Fruit fly (Drosophila melanogaster) whole organism, wandering third instar larva: ENCODE results near the gene CG15773.

Experiments
- Abd-B ChIP-seq: fragments of >200 bp; optimal IDR thresholded peaks from 2 replicates; lab custom pipeline; 2017; ENCODE audit warnings: missing biosample characterization, missing genetic modification characterization
- CG32264 ChIP-seq: fragments of 200-800 bp; sonication (Bioruptor generic); optimal IDR thresholded peaks from 2 replicates; lab custom pipeline; 2016; ENCODE audit warnings: missing biosample characterization, missing genetic modification characterization
- CG9705 ChIP-seq: fragments of 200-800 bp; sonication (Bioruptor generic); optimal IDR thresholded peaks from 2 replicates; lab custom pipeline; 2018; ENCODE audit warnings: missing biosample characterization, mild to moderate bottlenecking, missing genetic modification characterization
- CrebA ChIP-seq: fragments of 200-800 bp; sonication (Bioruptor generic); optimal IDR thresholded peaks from 2 replicates; lab custom pipeline; 2016; ENCODE audit warnings: missing biosample characterization, mild to moderate bottlenecking, missing genetic modification characterization, borderline replicate concordance
- Dfd ChIP-seq: fragments of >200 bp; optimal IDR thresholded peaks from 2 replicates; lab custom pipeline; 2017; ENCODE audit warnings: missing biosample characterization, missing genetic modification characterization
- Dif ChIP-seq: fragments of 200-275, 200-300 bp; sonication (Bioruptor generic); optimal IDR thresholded peaks from 2 replicates; lab custom pipeline; 2018; ENCODE audit warnings: missing biosample characterization, missing genetic modification characterization; ENCODE audit not compliant: partially characterized antibody
- GATAd ChIP-seq: sonication (Bioruptor generic); optimal IDR thresholded peaks from 2 replicates; lab custom pipeline; 2016; ENCODE audit warnings: missing biosample characterization, missing genetic modification characterization
- HLH106 ChIP-seq: fragments of 200-800 bp; optimal IDR thresholded peaks from 3 replicates; lab custom pipeline; 2019; ENCODE audit warnings: missing biosample characterization, mild to moderate bottlenecking, missing genetic modification characterization, moderate library complexity
- Hnf4 ChIP-seq: fragments of 200-800 bp; sonication (Bioruptor generic); optimal IDR thresholded peaks from 2 replicates; lab custom pipeline; 2016; ENCODE audit warnings: missing biosample characterization, mild to moderate bottlenecking, missing genetic modification characterization
- Hr78 ChIP-seq: fragments of >200 bp; optimal IDR thresholded peaks from 2 replicates; lab custom pipeline; 2017; ENCODE audit warnings: missing biosample characterization, missing genetic modification characterization
- Hr83 ChIP-seq: fragments of 200-300 bp; sonication (Bioruptor generic); optimal IDR thresholded peaks from 2 replicates; lab custom pipeline; 2016; ENCODE audit warnings: missing biosample characterization, mild to moderate bottlenecking, missing genetic modification characterization, moderate library complexity; ENCODE audit not compliant: poor library complexity, severe bottlenecking
- Jra ChIP-seq: sonication (Bioruptor generic); optimal IDR thresholded peaks from 2 replicates; lab custom pipeline; 2016; ENCODE audit warnings: missing biosample characterization, missing genetic modification characterization
- Mio ChIP-seq: sonication (Bioruptor generic); optimal IDR thresholded peaks from 2 replicates; lab custom pipeline; 2016; ENCODE audit warnings: missing biosample characterization, missing genetic modification characterization
- Myc ChIP-seq: fragments of >200 bp; optimal IDR thresholded peaks from 2 replicates; lab custom pipeline; 2017
- N ChIP-seq: fragments of >200 bp; optimal IDR thresholded peaks from 2 replicates; lab custom pipeline; 2018; ENCODE audit warnings: missing biosample characterization, missing external identifiers, missing genetic modification characterization
- OdsH ChIP-seq: fragments of 200-800 bp; sonication (Bioruptor generic); optimal IDR thresholded peaks from 2 replicates; lab custom pipeline; 2016; ENCODE audit warnings: missing biosample characterization, mild to moderate bottlenecking, missing genetic modification characterization
- Rel ChIP-seq, 2 experiments: fragments of 200-800 bp; sonication (Bioruptor generic) in 1 of 2; optimal IDR thresholded peaks; 2 replicates in 1 of 2; 3 replicates in 1 of 2; lab custom pipeline; 2016 to 2019; ENCODE audit warnings: mild to moderate bottlenecking in 2 of 2, missing biosample characterization in 2 of 2, missing genetic modification characterization in 2 of 2, moderate library complexity in 1 of 2
- Sp1 ChIP-seq: fragments of 200-800 bp; sonication (Bioruptor generic); optimal IDR thresholded peaks from 3 replicates; lab custom pipeline; 2019; ENCODE audit warnings: missing biosample characterization, mild to moderate bottlenecking, missing genetic modification characterization, moderate library complexity
- Vsx2 ChIP-seq: fragments of 200-300, 225-300 bp; sonication (Bioruptor generic); optimal IDR thresholded peaks from 2 replicates; lab custom pipeline; 2018; ENCODE audit warnings: missing biosample characterization, missing genetic modification characterization; ENCODE audit not compliant: partially characterized antibody
- br ChIP-seq: fragments of 200-800 bp; sonication (Bioruptor generic); optimal IDR thresholded peaks from 2 replicates; lab custom pipeline; 2016; ENCODE audit warnings: missing biosample characterization, missing genetic modification characterization
- brk ChIP-seq: fragments of 200-800 bp; sonication (Bioruptor generic); optimal IDR thresholded peaks from 2 replicates; lab custom pipeline; 2016; ENCODE audit warnings: missing biosample characterization, mild to moderate bottlenecking, missing genetic modification characterization
- dl ChIP-seq, 2 experiments: fragments of 175-275, 200-275 bp in 1 of 2; fragments of 200-275 bp in 1 of 2; sonication (Bioruptor generic); optimal IDR thresholded peaks; lab custom pipeline; 2018; ENCODE audit warnings: mild to moderate bottlenecking in 2 of 2, missing biosample characterization in 2 of 2, missing genetic modification characterization in 2 of 2, moderate library complexity in 2 of 2; ENCODE audit not compliant: partially characterized antibody in 2 of 2, insufficient read depth in 1 of 2
- dmrt93B ChIP-seq: fragments of 200-800 bp; sonication (Bioruptor generic); optimal IDR thresholded peaks from 2 replicates; lab custom pipeline; 2018; ENCODE audit warnings: missing biosample characterization, mild to moderate bottlenecking, missing genetic modification characterization
- dsf ChIP-seq: sonication (Bioruptor generic); optimal IDR thresholded peaks from 2 replicates; lab custom pipeline; 2016; ENCODE audit warnings: missing biosample characterization, missing genetic modification characterization, borderline replicate concordance
- ey ChIP-seq: fragments of 200-800 bp; sonication (Bioruptor generic); optimal IDR thresholded peaks from 2 replicates; lab custom pipeline; 2016; ENCODE audit warnings: missing biosample characterization, missing genetic modification characterization
- foxo ChIP-seq, 2 experiments: fragments of 200-800 bp; sonication (Bioruptor generic); optimal IDR thresholded peaks; 2 replicates in 1 of 2; 3 replicates in 1 of 2; lab custom pipeline; 2016 to 2017; ENCODE audit warnings: missing biosample characterization in 2 of 2, missing genetic modification characterization in 2 of 2
- fru ChIP-seq: fragments of 200-800 bp; sonication (Bioruptor generic); optimal IDR thresholded peaks from 3 replicates; lab custom pipeline; 2016; ENCODE audit warnings: missing biosample characterization, mild to moderate bottlenecking, missing genetic modification characterization
- h ChIP-seq: fragments of 200-800 bp; sonication (Bioruptor generic); optimal IDR thresholded peaks from 3 replicates; lab custom pipeline; 2016; ENCODE audit warnings: missing biosample characterization, mild to moderate bottlenecking, missing genetic modification characterization
- jim ChIP-seq: fragments of 175-275, 200-325 bp; sonication (Bioruptor generic); optimal IDR thresholded peaks from 2 replicates; lab custom pipeline; 2016; ENCODE audit warnings: missing biosample characterization, mild to moderate bottlenecking, missing genetic modification characterization
- lola ChIP-seq: fragments of >200 bp; optimal IDR thresholded peaks from 2 replicates; lab custom pipeline; 2017; ENCODE audit warnings: missing biosample characterization, missing genetic modification characterization
- pan ChIP-seq: fragments of >200 bp; optimal IDR thresholded peaks from 2 replicates; lab custom pipeline; 2017
- psq ChIP-seq: fragments of 200-800 bp; sonication (Bioruptor generic); optimal IDR thresholded peaks from 3 replicates; lab custom pipeline; 2017; ENCODE audit warnings: missing biosample characterization, mild to moderate bottlenecking, missing genetic modification characterization, moderate library complexity
- rgr ChIP-seq: fragments of 200-800 bp; sonication (Bioruptor generic); optimal IDR thresholded peaks from 3 replicates; lab custom pipeline; 2016; ENCODE audit warnings: missing biosample characterization, mild to moderate bottlenecking, missing genetic modification characterization
- sage ChIP-seq: fragments of 200-800 bp; sonication (Bioruptor generic); optimal IDR thresholded peaks from 2 replicates; lab custom pipeline; 2016; ENCODE audit warnings: missing biosample characterization, mild to moderate bottlenecking, missing genetic modification characterization
- sv ChIP-seq: fragments of 200-800 bp; sonication (Bioruptor generic); optimal IDR thresholded peaks from 3 replicates; lab custom pipeline; 2016; ENCODE audit warnings: missing biosample characterization, missing genetic modification characterization
- tai ChIP-seq: sonication (Bioruptor generic); optimal IDR thresholded peaks from 2 replicates; lab custom pipeline; 2016; ENCODE audit warnings: missing biosample characterization, missing genetic modification characterization
- usp ChIP-seq: fragments of >200 bp; optimal IDR thresholded peaks from 2 replicates; lab custom pipeline; 2017; ENCODE audit warnings: missing biosample characterization, missing genetic modification characterization
- woc ChIP-seq: sonication (Bioruptor generic); optimal IDR thresholded peaks from 2 replicates; lab custom pipeline; 2016; ENCODE audit warnings: missing biosample characterization, mild to moderate bottlenecking, missing genetic modification characterization

Gene CG15773

dm6 chrX:5752838-5753237 is 20.3 kb downstream of the CG15773 start:
- TF ChIP-seq br (no peak), Dfd (GFP tag; lab: Kevin White, UChicago) (peak; percentile 96)
- TF ChIP-seq, all 38 proteins: peak for 1

DNA sequence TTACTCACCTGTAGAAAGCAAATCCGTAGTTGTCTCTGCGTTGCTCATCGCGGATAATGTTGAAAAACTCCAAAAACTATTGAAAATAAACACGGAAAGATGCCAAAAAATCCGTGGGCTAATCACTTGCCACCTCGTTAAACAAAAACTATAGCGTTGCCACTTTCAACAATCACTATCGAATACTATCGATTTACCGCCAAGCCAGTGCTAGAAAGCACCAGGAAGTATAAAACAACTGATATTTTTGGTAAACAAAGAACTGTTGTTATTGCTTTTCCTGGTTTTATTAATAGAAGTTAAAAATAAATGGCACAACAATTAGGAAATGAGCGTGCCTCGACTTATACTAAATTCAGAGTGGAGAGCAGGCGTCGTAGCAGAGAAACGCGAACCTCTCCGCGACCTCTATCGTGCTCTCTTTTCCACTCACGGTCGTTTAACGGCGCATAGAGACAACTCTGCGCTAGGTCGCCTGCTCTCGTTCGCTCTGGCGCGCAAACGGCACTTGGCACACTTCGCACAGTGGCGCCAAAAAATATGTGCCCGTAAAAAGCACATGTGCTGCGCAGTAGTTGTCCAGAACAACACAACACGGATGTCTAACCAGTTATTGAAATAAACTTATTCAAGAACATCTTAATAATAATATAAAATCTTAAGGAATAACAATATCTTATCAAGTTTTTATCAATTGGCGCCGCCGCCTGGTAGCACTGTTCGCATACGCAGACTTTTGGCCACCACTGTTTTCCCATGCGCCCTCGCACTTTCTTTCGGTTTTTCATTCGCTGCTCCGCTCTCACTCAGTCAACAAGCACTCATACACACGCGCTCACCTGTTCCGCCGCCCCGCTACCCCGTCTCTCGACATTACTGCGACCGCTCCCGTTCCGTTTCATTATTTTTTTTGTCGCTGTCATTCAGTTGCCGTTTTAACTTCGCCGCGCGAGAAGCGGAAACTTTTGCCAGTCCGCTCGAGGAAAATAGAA is 22.6 kb downstream of the CG15773 start, which contains the start of the genes lin-52 and CG15771:
Gene lin-52 (minus strand): TSS at position 122 of the 992 bp plus-strand sequence.
Gene CG15771 (plus strand): TSS at position 738 of the 992 bp plus-strand sequence.
- TF ChIP-seq GATAd (peak; percentile 58), CG32264 (GFP tag; lab: Kevin White, UChicago) (peak; percentile 59), N (GFP tag; lab: Kevin White, UChicago) (no peak), lola (GFP tag; lab: Kevin White, UChicago) (no peak), rgr (peak; percentile 93), h (GFP tag; lab: Kevin White, UChicago) (peak; percentile 99), dsf (peak; percentile 37), dmrt93B (GFP tag; lab: Kevin White, UChicago) (peak; percentile 96), Jra (GFP tag; lab: Kevin White, UChicago) (peak; percentile 81), Myc (peak; percentile 48), fru (GFP tag; lab: Kevin White, UChicago) (peak; percentile 99), Dfd (GFP tag; lab: Kevin White, UChicago) (no peak), Sp1 (GFP tag; lab: Kevin White, UChicago) (peak; percentile 97), jim (GFP tag; lab: Kevin White, UChicago) (peak; percentile 91), usp (GFP tag; lab: Kevin White, UChicago) (no peak), sv (GFP tag; lab: Kevin White, UChicago) (peak; percentile 89), Abd-B (GFP tag; lab: Kevin White, UChicago) (no peak), ey (peak; percentile 93), psq (peak; percentile 96), Rel (GFP tag; optimal IDR thresholded peaks at IDR 0.05; lab: Kevin White, UChicago) (peak; percentile 95), Rel (tag; optimal IDR thresholded peaks at IDR 0.05; lab: Kevin White, UChicago) (peak; percentile 85), br (peak; percentile 91), sage (peak; percentile 90), CrebA (GFP tag; lab: Kevin White, UChicago) (no peak), Hnf4 (GFP tag; lab: Kevin White, UChicago) (peak; percentile 77), woc (GFP tag; lab: Kevin White, UChicago) (peak; percentile 92), foxo (GFP tag; optimal IDR thresholded peaks at IDR 0.05; lab: Kevin White, UChicago) (peak in 1 of 2 experiments; percentile 96), CG9705 (GFP tag; lab: Kevin White, UChicago) (peak; percentile 95), tai (GFP tag; lab: Kevin White, UChicago) (no peak), dl (GFP tag; optimal IDR thresholded peaks at IDR 0.05; lab: Kevin White, UChicago; ENCODE audit: insufficient read depth in 1 of 2, partially characterized antibody in 2 of 2) (peak; percentile 60 to 68), Hr78 (GFP tag; lab: Kevin White, UChicago) (no peak), OdsH (GFP tag; lab: Kevin White, UChicago) (peak; percentile 93), Vsx2 (GFP tag; lab: Kevin White, UChicago) (no peak), Mio (GFP tag; lab: Kevin White, UChicago) (peak; percentile 31), HLH106 (tag; lab: Kevin White, UChicago) (peak; percentile 97), Dif (GFP tag; lab: Kevin White, UChicago) (peak; percentile 80), pan (lab: Kevin White, UChicago) (no peak), Hr83 (peak; percentile 95), brk (GFP tag; lab: Kevin White, UChicago) (peak; percentile 87)
